Fruit fly (Drosophila melanogaster): ENCODE data around the gene CG31219.

Gene CG31219

dm6 chr3R:19656455-19656854 lies 5.6 kb downstream of the CG31219 start:
- no peak for TF ChIP-seq CG32006 (GFP tag; optimal IDR thresholded peaks at IDR 0.05)
- TF ChIP-seq CG11902 (GFP tag; optimal IDR thresholded peaks at IDR 0.05) = no peak
- no peak for TF ChIP-seq vri (GFP tag; optimal IDR thresholded peaks at IDR 0.05)
- TF ChIP-seq Eip75B (GFP tag; optimal IDR thresholded peaks at IDR 0.05) = no peak
- TF ChIP-seq salr (GFP tag; optimal IDR thresholded peaks at IDR 0.05) = no peak
- peak; percentile 55 for TF ChIP-seq CG7368 (GFP tag; optimal IDR thresholded peaks at IDR 0.05)
- peak; percentile 52 for TF ChIP-seq Eip78C (GFP tag)
- TF ChIP-seq CG11762 (GFP tag; optimal IDR thresholded peaks at IDR 0.05; ENCODE audit: insufficient read depth) = no peak
- TF ChIP-seq OdsH (GFP tag; optimal IDR thresholded peaks at IDR 0.05) = no peak
- no peak for TF ChIP-seq Met (GFP tag; optimal IDR thresholded peaks at IDR 0.05)

- TF ChIP-seq CG34406 (GFP tag; optimal IDR thresholded peaks at IDR 0.05) = no peak
- no peak for TF ChIP-seq Lpt (GFP tag; optimal IDR thresholded peaks at IDR 0.05)
- TF ChIP-seq lz (GFP tag; optimal IDR thresholded peaks at IDR 0.05) = no peak
Measured at dm6 chr3R:19657235-19657634, 6.4 kb downstream of the CG31219 start.

dm6 chr3R:19657766-19658165 lies 6.9 kb downstream of the CG31219 start, which contains the start of gene CG6184:
CG6184 (minus strand) TSS chr3R:19657866.
- TF ChIP-seq Met (GFP tag; optimal IDR thresholded peaks at IDR 0.05) = no peak

dm6 chr3R:19659448-19659847 lies 8.6 kb downstream of the CG31219 start, which contains the start of gene ort:
ort (plus strand) TSS chr3R:19659748.
- TF ChIP-seq CG8319 (GFP tag; optimal IDR thresholded peaks at IDR 0.05) (no peak), Gug (GFP tag; IDR thresholded peaks at IDR 0.05) (no peak)

- TF ChIP-seq CG10631 (GFP tag; optimal IDR thresholded peaks at IDR 0.05) (no peak), svp (GFP tag) (peak; percentile 48), net (GFP tag; optimal IDR thresholded peaks at IDR 0.05) (no peak), Eip78C (GFP tag) (peak; percentile 10), Blimp-1 (GFP tag; optimal IDR thresholded peaks at IDR 0.05) (peak; percentile 86), ss (GFP tag; optimal IDR thresholded peaks at IDR 0.05) (no peak), fd59A (GFP tag; optimal IDR thresholded peaks at IDR 0.05) (no peak), CG3919 (GFP tag; optimal IDR thresholded peaks at IDR 0.05) (no peak), CG8319 (GFP tag; optimal IDR thresholded peaks at IDR 0.05) (no peak)
Measured at dm6 chr3R:19664713-19665112, 13.9 kb downstream of the CG31219 start, which contains the start of gene CG7432. CG7432 (plus strand) TSS chr3R:19665007.

dm6 chr3R:19671223-19671991 lies 20.6 kb downstream of the CG31219 start, which contains the start of gene Naam:
Naam (plus strand) TSS chr3R:19671450.
- TF ChIP-seq Eip75B (GFP tag; optimal IDR thresholded peaks at IDR 0.05) (peak; percentile 77), Gug (GFP tag; IDR thresholded peaks at IDR 0.05) (peak; percentile 74), CG10669 (GFP tag; optimal IDR thresholded peaks at IDR 0.05) (peak; percentile 65), CG6854 (GFP tag; optimal IDR thresholded peaks at IDR 0.05) (no peak), net (GFP tag; optimal IDR thresholded peaks at IDR 0.05) (peak; percentile 82), CG10631 (GFP tag; optimal IDR thresholded peaks at IDR 0.05) (peak; percentile 61), achi (GFP tag; optimal IDR thresholded peaks at IDR 0.05) (peak; percentile 77), CG6792 (GFP tag; optimal IDR thresholded peaks at IDR 0.05) (peak; percentile 67), CG6276 (GFP tag; optimal IDR thresholded peaks at IDR 0.05) (peak; percentile 72), cyc (GFP tag; optimal IDR thresholded peaks at IDR 0.05) (peak; percentile 68), OdsH (GFP tag; optimal IDR thresholded peaks at IDR 0.05) (peak; percentile 74), Lpt (GFP tag; optimal IDR thresholded peaks at IDR 0.05) (peak; percentile 66), CG8319 (GFP tag; optimal IDR thresholded peaks at IDR 0.05) (peak; percentile 57), pdm3 (GFP tag; optimal IDR thresholded peaks at IDR 0.05) (peak; percentile 70), CG34406 (GFP tag; optimal IDR thresholded peaks at IDR 0.05) (peak; percentile 68), CG11902 (GFP tag; optimal IDR thresholded peaks at IDR 0.05) (peak; percentile 16), CG16779 (tag; optimal IDR thresholded peaks at IDR 0.05) (peak; percentile 32), Met (GFP tag; optimal IDR thresholded peaks at IDR 0.05) (peak; percentile 77), Hr39 (GFP tag; optimal IDR thresholded peaks at IDR 0.05) (peak; percentile 76), acj6 (GFP tag; optimal IDR thresholded peaks at IDR 0.05) (peak; percentile 77), Eip78C (GFP tag) (peak; percentile 94), Eip93F (GFP tag; optimal IDR thresholded peaks at IDR 0.05) (no peak), vri (GFP tag; optimal IDR thresholded peaks at IDR 0.05) (peak; percentile 70), Sox14 (GFP tag; optimal IDR thresholded peaks at IDR 0.05) (peak; percentile 75), CG3032 (tag; optimal IDR thresholded peaks at IDR 0.05) (peak; percentile 46), CG4318 (GFP tag; optimal IDR thresholded peaks at IDR 0.05) (peak; percentile 22), CG6163 (GFP tag; IDR thresholded peaks at IDR 0.05) (peak; percentile 89), Ets96B (tag; optimal IDR thresholded peaks at IDR 0.05) (peak; percentile 59)
